Worm (Caenorhabditis elegans) whole organism, young adult: ENCODE results near the gene R03G8.6.

Experiments
- Y56A3A.18 ChIP-seq: fragments of 200-800 bp; sonication (Bioruptor generic); IDR thresholded peaks from 2 replicates; pipeline ENCODE4 v1.3.6; 2022; ENCODE audit warnings: missing genetic modification reagents, missing genetic modification characterization, missing compliant biosample characterization
- ceh-27 ChIP-seq: fragments of 200-800 bp; sonication (Bioruptor generic); optimal IDR thresholded peaks from 2 replicates; lab custom pipeline; 2018; ENCODE audit warnings: mild to moderate bottlenecking, missing genetic modification characterization, moderate library complexity, missing compliant biosample characterization
- dpff-1 ChIP-seq: sonication (generic microtip); optimal IDR thresholded peaks from 2 replicates; lab custom pipeline; 2017; ENCODE audit warnings: mild to moderate bottlenecking, missing genetic modification characterization, missing compliant biosample characterization
- madf-3 ChIP-seq: fragments of 200-800 bp; sonication (Bioruptor generic); IDR thresholded peaks from 2 replicates; pipeline ENCODE4 v1.3.6; 2022; ENCODE audit warnings: missing genetic modification reagents, missing genetic modification characterization, missing compliant biosample characterization
- madf-6 ChIP-seq: fragments of 200-800 bp; sonication (Bioruptor generic); IDR thresholded peaks from 2 replicates; pipeline ENCODE4 v1.3.6; 2022; ENCODE audit warnings: missing genetic modification reagents, missing genetic modification characterization, missing compliant biosample characterization
- sdz-38 ChIP-seq: sonication (generic microtip); optimal IDR thresholded peaks from 2 replicates; lab custom pipeline; 2016; ENCODE audit warnings: missing genotype, missing genetic modification characterization, missing compliant biosample characterization
- unc-130 ChIP-seq: sonication (generic microtip); optimal IDR thresholded peaks from 2 replicates; lab custom pipeline; 2016; ENCODE audit warnings: missing genetic modification reagents, missing genetic modification characterization, missing compliant biosample characterization
- ztf-26 ChIP-seq: sonication (generic microtip); optimal IDR thresholded peaks from 2 replicates; lab custom pipeline; 2017; ENCODE audit warnings: missing genetic modification characterization, missing compliant biosample characterization

DNA sequence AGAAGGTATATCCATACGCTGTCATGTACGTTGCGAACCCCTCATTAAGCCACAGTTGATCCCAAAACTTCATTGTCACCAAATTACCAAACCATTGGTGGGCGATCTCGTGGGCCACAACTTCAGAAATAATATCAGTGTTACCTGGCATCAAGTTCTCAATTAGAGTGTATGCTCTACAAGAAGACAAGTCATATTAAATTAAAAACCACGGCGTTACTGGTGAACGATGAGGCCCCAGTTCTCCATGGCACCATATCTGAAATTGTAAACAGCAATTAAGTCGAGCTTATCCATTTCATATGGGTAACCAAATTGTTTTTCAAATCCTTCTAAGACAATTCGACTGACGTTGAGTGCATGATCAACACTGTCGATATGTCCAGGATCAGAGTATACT lies 2.5 kb upstream of the R03G8.6 start:
- no peak for TF ChIP-seq ceh-27 (GFP tag; lab: Kevin White, UChicago)
- no peak for TF ChIP-seq sdz-38
- TF ChIP-seq ztf-26 (tag; lab: Kevin White, UChicago) = no peak
- no peak for TF ChIP-seq madf-3 (GFP tag; lab: Robert Waterston, UW)
- TF ChIP-seq unc-130 (GFP tag; lab: Kevin White, UChicago) = no peak
- TF ChIP-seq Y56A3A.18 (GFP tag; lab: Robert Waterston, UW) = no peak
- no peak for TF ChIP-seq madf-6 (GFP tag; lab: Robert Waterston, UW)
- TF ChIP-seq dpff-1 (tag; lab: Kevin White, UChicago) = no peak
